Worm (Caenorhabditis elegans): ENCODE results near the gene rfc-4.
A peak's percentile ranks its signal among the peaks of the same experiment; 100 is the strongest.

The rfc-4 gene

DNA sequence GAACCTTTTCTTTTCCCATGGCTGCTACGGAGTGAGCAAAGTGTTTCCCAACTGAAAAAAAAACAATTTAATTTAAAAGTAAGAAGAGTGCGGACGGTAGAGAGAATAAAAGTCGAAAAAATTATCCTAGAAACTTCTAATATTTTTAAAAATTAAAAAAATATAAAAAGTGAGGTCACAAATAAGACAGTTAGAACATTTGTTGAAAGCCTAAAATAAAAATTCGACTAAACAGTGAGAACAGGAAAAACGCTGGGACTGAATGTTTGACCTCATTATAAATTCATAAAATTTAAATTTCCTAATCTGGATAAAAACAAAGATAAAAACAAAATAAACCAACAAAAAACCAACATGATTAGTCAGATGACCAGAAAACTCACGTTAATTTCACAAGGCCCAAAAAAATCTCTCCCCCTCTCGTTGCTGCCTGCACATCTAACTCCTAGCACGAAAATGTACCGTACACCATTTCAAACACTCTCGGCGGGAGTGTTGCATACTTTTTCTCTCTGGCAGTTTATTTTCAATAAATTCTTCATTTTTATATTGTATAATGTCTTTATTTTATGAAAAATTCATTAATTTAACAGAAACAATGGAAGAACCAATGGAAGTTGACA, at the start of gene rfc-4, which contains the start of gene eef-1A.1:
Gene rfc-4 (plus strand): TSS at position 592 of the 623 bp plus-strand sequence.
Gene eef-1A.1 (minus strand): TSS at position 51 of the 623 bp plus-strand sequence.
- TF ChIP-seq R02D3.7 (tag; optimal IDR thresholded peaks at IDR 0.05) (peak; percentile 79), alr-1 (tag; optimal IDR thresholded peaks at IDR 0.05) (no peak), ztf-1 (GFP tag; conservative IDR thresholded peaks at IDR 0.05) (no peak), nhr-129 (tag; optimal IDR thresholded peaks at IDR 0.05) (peak; percentile 99), nhr-23 (tag; optimal IDR thresholded peaks at IDR 0.05) (no peak), ceh-16 (tag; optimal IDR thresholded peaks at IDR 0.05) (peak; percentile 87), lsy-2 (tag; optimal IDR thresholded peaks at IDR 0.05) (peak; percentile 98 to 100), nhr-10 (tag; optimal IDR thresholded peaks at IDR 0.05) (peak; percentile 18), ZK546.5 (tag; optimal IDR thresholded peaks at IDR 0.05) (peak; percentile 98), nhr-77 (tag; optimal IDR thresholded peaks at IDR 0.05) (peak; percentile 71), lin-39 (tag; optimal IDR thresholded peaks at IDR 0.05) (no peak), nhr-6 (tag; optimal IDR thresholded peaks at IDR 0.05) (peak; percentile 97), mbf-1 (tag; optimal IDR thresholded peaks at IDR 0.05) (no peak), ztf-11 (tag; optimal IDR thresholded peaks at IDR 0.05) (no peak), crh-2 (tag; optimal IDR thresholded peaks at IDR 0.05) (peak; percentile 98), dmd-4 (tag; optimal IDR thresholded peaks at IDR 0.05) (no peak), skn-1 (tag; optimal IDR thresholded peaks at IDR 0.05) (peak; percentile 91), sma-9 (GFP tag; optimal IDR thresholded peaks at IDR 0.05) (peak; percentile 93), sma-9 (tag; optimal IDR thresholded peaks at IDR 0.05) (no peak), Y55F3AM.14 (GFP tag; optimal IDR thresholded peaks at IDR 0.05) (peak; percentile 88), sem-4 (tag; optimal IDR thresholded peaks at IDR 0.05) (peak; percentile 96), F13H6.1 (tag; optimal IDR thresholded peaks at IDR 0.05) (peak; percentile 87), peb-1 (tag; optimal IDR thresholded peaks at IDR 0.05) (no peak), zag-1 (tag; optimal IDR thresholded peaks at IDR 0.05) (peak; percentile 83), blmp-1 (tag; optimal IDR thresholded peaks at IDR 0.05; ENCODE audit: insufficient read depth) (peak; percentile 86), ama-1 (optimal IDR thresholded peaks at IDR 0.05) (peak; percentile 90), unc-55 (GFP tag; optimal IDR thresholded peaks at IDR 0.05) (peak; percentile 99), lin-13 (GFP tag; optimal IDR thresholded peaks at IDR 0.05) (peak; percentile 97), nhr-12 (tag; optimal IDR thresholded peaks at IDR 0.05) (peak; percentile 68), snpc-4 (tag; optimal IDR thresholded peaks at IDR 0.05) (peak; percentile 86), unc-39 (tag; optimal IDR thresholded peaks at IDR 0.05) (no peak), egl-27 (tag; optimal IDR thresholded peaks at IDR 0.05) (peak; percentile 55), mab-5 (tag; optimal IDR thresholded peaks at IDR 0.05) (peak; percentile 92), ztf-4 (tag; optimal IDR thresholded peaks at IDR 0.05) (peak; percentile 88), nhr-25 (tag; optimal IDR thresholded peaks at IDR 0.05) (peak; percentile 98), aly-2 (tag; optimal IDR thresholded peaks at IDR 0.05) (no peak), elt-1 (tag; optimal IDR thresholded peaks at IDR 0.05) (no peak), sma-3 (GFP tag; optimal IDR thresholded peaks at IDR 0.05) (peak; percentile 98), nhr-237 (tag; optimal IDR thresholded peaks at IDR 0.05) (peak; percentile 47), unc-62 (GFP tag; optimal IDR thresholded peaks at IDR 0.05) (no peak), C34F6.9 (tag; optimal IDR thresholded peaks at IDR 0.05) (peak; percentile 100), gmeb-1 (tag; optimal IDR thresholded peaks at IDR 0.05) (peak; percentile 97), ceh-82 (tag; optimal IDR thresholded peaks at IDR 0.05) (peak; percentile 81), nhr-11 (tag; optimal IDR thresholded peaks at IDR 0.05) (no peak), lin-11 (tag; optimal IDR thresholded peaks at IDR 0.05) (peak; percentile 98), nhr-21 (tag; optimal IDR thresholded peaks at IDR 0.05) (peak; percentile 95), fos-1 (tag; optimal IDR thresholded peaks at IDR 0.05) (peak; percentile 98), elt-3 (tag; optimal IDR thresholded peaks at IDR 0.05) (no peak), mdl-1 (tag; optimal IDR thresholded peaks at IDR 0.05) (peak in 1 of 2 experiments; percentile 78)

Measured in whole organism, L2 larva.